Fruit fly (Drosophila melanogaster) whole organism, pupa: ENCODE results near the gene glec.

Experiments used
- CG10348 ChIP-seq: fragments of 200-800 bp; sonication (Bioruptor generic); IDR thresholded peaks from 2 replicates; pipeline ENCODE4 v1.3.6; 2022; ENCODE audit warnings: missing biosample characterization, missing genetic modification characterization
- CG12605 ChIP-seq: fragments of 200-800 bp; sonication (Bioruptor generic); IDR thresholded peaks from 2 replicates; pipeline ENCODE4 v1.3.6; 2022; ENCODE audit warnings: missing biosample characterization, missing genetic modification characterization
- CG13204 ChIP-seq: fragments of 200-800 bp; sonication (Bioruptor generic); optimal IDR thresholded peaks from 2 replicates; lab custom pipeline; 2018; ENCODE audit warnings: missing biosample characterization, mild to moderate bottlenecking, missing genetic modification characterization, moderate library complexity
- CG14655 ChIP-seq: fragments of 200-800 bp; sonication (Bioruptor generic); optimal IDR thresholded peaks from 3 replicates; lab custom pipeline; 2017; ENCODE audit warnings: mild to moderate bottlenecking, missing biosample characterization, missing genetic modification reagents, missing genetic modification characterization
- CG15710 ChIP-seq: fragments of 200-800 bp; sonication (Bioruptor generic); optimal IDR thresholded peaks from 2 replicates; lab custom pipeline; 2018; ENCODE audit warnings: missing biosample characterization, mild to moderate bottlenecking, missing genetic modification characterization, moderate library complexity
- CG17806 ChIP-seq: fragments of 200-800 bp; sonication (Bioruptor generic); optimal IDR thresholded peaks from 2 replicates; lab custom pipeline; 2018; ENCODE audit warnings: missing biosample characterization, mild to moderate bottlenecking, missing genetic modification characterization, moderate library complexity
- CG32121 ChIP-seq: fragments of 200-800 bp; sonication (Bioruptor generic); IDR thresholded peaks from 2 replicates; pipeline ENCODE4 v1.3.6; 2022; ENCODE audit warnings: missing biosample characterization, missing genetic modification characterization
- CG34367 ChIP-seq: fragments of 200-800 bp; sonication (Bioruptor generic); optimal IDR thresholded peaks from 2 replicates; lab custom pipeline; 2018; ENCODE audit warnings: missing biosample characterization, mild to moderate bottlenecking, missing genetic modification characterization
- CG4496 ChIP-seq: fragments of 200-800 bp; sonication (Bioruptor generic); IDR thresholded peaks from 3 replicates; pipeline ENCODE4 v1.3.6; 2022; ENCODE audit warnings: missing biosample characterization, missing genetic modification characterization
- CG8159 ChIP-seq: fragments of 200-800 bp; sonication (Bioruptor generic); optimal IDR thresholded peaks from 3 replicates; lab custom pipeline; 2018; ENCODE audit warnings: missing biosample characterization, mild to moderate bottlenecking, missing genetic modification characterization, moderate library complexity
- CG8301 ChIP-seq: fragments of 200-800 bp; sonication (Bioruptor generic); optimal IDR thresholded peaks from 2 replicates; lab custom pipeline; 2018; ENCODE audit warnings: missing biosample characterization, mild to moderate bottlenecking, missing genetic modification characterization
- CG9948 ChIP-seq: fragments of 200-800 bp; sonication (Bioruptor generic); optimal IDR thresholded peaks from 2 replicates; lab custom pipeline; 2018; ENCODE audit warnings: missing biosample characterization, mild to moderate bottlenecking, missing genetic modification characterization, moderate library complexity
- D1 ChIP-seq: fragments of 200-800 bp; sonication (Bioruptor generic); optimal IDR thresholded peaks from 2 replicates; lab custom pipeline; 2018; ENCODE audit warnings: missing biosample characterization, mild to moderate bottlenecking, missing genetic modification characterization, moderate library complexity
- EcR ChIP-seq: fragments of 200-800 bp; sonication (Bioruptor generic); optimal IDR thresholded peaks from 3 replicates; lab custom pipeline; 2019; ENCODE audit warnings: missing biosample characterization, missing genetic modification characterization, mild to moderate bottlenecking, moderate library complexity, missing genetic modification reagents
- Ets98B ChIP-seq: fragments of 200-800 bp; sonication (Bioruptor generic); IDR thresholded peaks from 2 replicates; pipeline ENCODE4 v1.3.6; 2022; ENCODE audit warnings: missing biosample characterization, missing genetic modification characterization
- Pif1A ChIP-seq: fragments of 200-800 bp; sonication (Bioruptor generic); optimal IDR thresholded peaks from 3 replicates; lab custom pipeline; 2016; ENCODE audit warnings: missing biosample characterization, missing genetic modification characterization
- Pif1B ChIP-seq: fragments of 200-800 bp; sonication (Bioruptor generic); optimal IDR thresholded peaks from 3 replicates; lab custom pipeline; 2016; ENCODE audit warnings: missing biosample characterization, missing genetic modification characterization
- Snoo ChIP-seq: fragments of 200-800 bp; sonication (Bioruptor generic); optimal IDR thresholded peaks from 3 replicates; lab custom pipeline; 2017; ENCODE audit warnings: missing biosample characterization, mild to moderate bottlenecking, missing genetic modification characterization, inconsistent platforms
- fd96Ca ChIP-seq: fragments of 200-800 bp; sonication (Bioruptor generic); IDR thresholded peaks from 3 replicates; pipeline ENCODE4 v1.3.6; 2022; ENCODE audit warnings: missing biosample characterization, missing genetic modification characterization
- gl ChIP-seq: fragments of 200-800 bp; sonication (Bioruptor generic); optimal IDR thresholded peaks from 2 replicates; lab custom pipeline; 2018; ENCODE audit warnings: missing biosample characterization, mild to moderate bottlenecking, missing genetic modification characterization
- rn ChIP-seq: fragments of 200-800 bp; sonication (Bioruptor generic); IDR thresholded peaks from 2 replicates; pipeline ENCODE4 v1.3.6; 2022; ENCODE audit warnings: missing biosample characterization, missing genetic modification characterization

glec gene

DNA sequence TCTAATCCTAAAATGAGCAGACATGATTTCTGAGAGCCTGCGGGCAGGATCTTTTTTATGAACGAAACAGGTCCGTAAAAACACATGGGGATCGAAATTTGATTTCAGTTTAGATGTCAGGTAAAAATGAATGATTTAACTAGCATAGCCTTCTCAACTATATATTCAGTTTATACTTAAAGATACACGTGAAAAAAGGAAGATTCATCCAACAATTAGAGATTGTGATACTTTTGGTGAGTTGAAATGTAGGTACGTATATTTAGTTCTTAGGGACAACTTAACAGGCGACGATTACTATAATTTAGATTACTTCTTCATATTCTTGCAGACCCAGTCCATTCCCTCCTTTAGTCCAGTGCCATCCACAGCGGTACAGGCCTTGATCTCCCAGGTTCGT lies 29.4 kb upstream of the glec start, which contains the start of gene CG17819:
Gene CG17819, minus strand, starts transcription at position 101 of the 400 bp plus-strand sequence.
- TF ChIP-seq CG4496 (GFP tag; lab: Robert Waterston, UW) (no peak), CG8159 (tag; lab: Kevin White, UChicago) (no peak), CG12605 (GFP tag; lab: Robert Waterston, UW) (no peak), Pif1A (no peak), CG34367 (tag; lab: Kevin White, UChicago) (no peak)

DNA sequence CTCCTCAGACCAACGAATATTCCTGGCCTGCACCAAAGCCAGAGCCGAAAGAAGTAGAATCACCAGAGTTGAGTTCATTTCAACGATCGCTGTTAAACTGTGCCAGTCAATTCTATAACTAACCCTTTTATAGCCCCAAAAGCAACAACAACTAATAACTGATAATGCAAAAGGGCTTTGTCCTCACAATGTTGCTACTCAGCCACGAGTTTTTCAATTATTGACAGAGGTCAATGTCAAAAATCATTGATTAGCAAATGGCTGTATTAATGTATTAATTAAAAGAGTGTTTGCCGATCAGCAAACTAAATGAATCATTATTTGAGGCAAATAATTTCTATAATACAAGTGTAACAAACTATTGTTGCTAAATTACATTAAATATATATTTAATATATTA lies 28.3 kb upstream of the glec start, which contains the start of gene fit:
Gene fit, minus strand, starts transcription at position 101 of the 400 bp plus-strand sequence.
- TF ChIP-seq CG32121 (no peak), CG8159 (tag; lab: Kevin White, UChicago) (no peak), CG10348 (GFP tag; lab: Robert Waterston, UW) (no peak), Ets98B (GFP tag; lab: Robert Waterston, UW) (no peak), CG15710 (tag; lab: Kevin White, UChicago) (no peak), CG17806 (no peak), Pif1B (no peak), CG12605 (GFP tag; lab: Robert Waterston, UW) (no peak), fd96Ca (GFP tag; lab: Robert Waterston, UW) (no peak), CG34367 (tag; lab: Kevin White, UChicago) (no peak), CG14655 (GFP tag; lab: Kevin White, UChicago) (no peak), CG13204 (GFP tag; lab: Kevin White, UChicago) (no peak), Snoo (tag; lab: Kevin White, UChicago) (no peak), CG8301 (tag; lab: Kevin White, UChicago) (no peak), CG4496 (GFP tag; lab: Robert Waterston, UW) (no peak), rn (GFP tag; lab: Robert Waterston, UW) (no peak), Pif1A (no peak), EcR (GFP tag; lab: Kevin White, UChicago) (no peak), CG9948 (tag; lab: Kevin White, UChicago) (no peak), gl (tag; lab: Kevin White, UChicago) (no peak)

DNA sequence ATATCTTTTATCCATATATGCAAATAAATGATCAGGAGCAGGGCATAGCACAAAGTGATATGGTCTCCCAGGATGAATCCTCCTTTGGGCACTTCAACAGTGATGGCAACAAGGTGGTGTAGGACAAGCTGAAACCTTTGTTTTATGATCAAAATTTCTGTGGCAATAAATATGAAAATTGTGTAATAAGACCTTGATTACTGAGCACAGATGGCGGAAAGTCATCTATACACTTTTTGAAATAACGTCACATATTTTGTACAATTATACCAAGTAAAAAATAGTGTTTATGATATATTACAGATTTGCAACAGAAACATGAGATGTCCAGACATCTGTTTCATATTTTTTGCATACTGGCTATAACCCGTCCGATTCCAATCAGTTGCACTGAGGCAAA lies 24.4 kb upstream of the glec start, which contains the start of gene CG31465:
Gene CG31465, plus strand, starts transcription at position 301 of the 400 bp plus-strand sequence.
- TF ChIP-seq EcR (GFP tag; lab: Kevin White, UChicago) = no peak
- TF ChIP-seq, all 21 proteins: peak for 0

DNA sequence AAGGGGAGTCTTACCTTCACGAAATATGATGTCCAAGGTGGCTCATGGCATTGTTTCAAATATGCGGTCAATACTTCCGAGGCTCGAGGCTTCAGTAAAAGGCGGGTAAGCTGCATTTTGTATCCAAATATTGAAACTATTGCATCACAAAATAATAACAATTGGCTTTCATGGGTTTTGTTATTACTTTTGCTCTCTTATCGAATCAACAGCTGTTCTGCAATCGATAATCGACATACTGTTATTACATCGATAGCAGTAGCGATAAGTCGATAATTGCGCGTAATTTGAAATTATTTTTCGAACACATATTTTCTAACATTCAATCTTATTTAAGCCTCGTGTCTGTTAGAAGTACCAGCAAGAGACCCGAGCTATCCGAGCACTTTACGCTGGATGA lies 22.4 kb upstream of the glec start, which contains the start of gene CG34148:
Gene CG34148, minus strand, starts transcription at position 214 of the 400 bp plus-strand sequence.
- TF ChIP-seq CG12605 (GFP tag; lab: Robert Waterston, UW) = no peak
- TF ChIP-seq CG32121 = no peak
- TF ChIP-seq CG14655 (GFP tag; lab: Kevin White, UChicago) = no peak
- no peak for TF ChIP-seq fd96Ca (GFP tag; lab: Robert Waterston, UW)
- TF ChIP-seq Snoo (tag; lab: Kevin White, UChicago) = no peak
- no peak for TF ChIP-seq rn (GFP tag; lab: Robert Waterston, UW)
- TF ChIP-seq Ets98B (GFP tag; lab: Robert Waterston, UW) = no peak
- no peak for TF ChIP-seq CG13204 (GFP tag; lab: Kevin White, UChicago)
- TF ChIP-seq D1 (tag; lab: Kevin White, UChicago) = no peak
- no peak for TF ChIP-seq CG9948 (tag; lab: Kevin White, UChicago)
- TF ChIP-seq CG4496 (GFP tag; lab: Robert Waterston, UW) = no peak
- no peak for TF ChIP-seq CG17806
- TF ChIP-seq Pif1A = no peak
- TF ChIP-seq CG8159 (tag; lab: Kevin White, UChicago) = no peak
- TF ChIP-seq CG15710 (tag; lab: Kevin White, UChicago) = no peak

DNA sequence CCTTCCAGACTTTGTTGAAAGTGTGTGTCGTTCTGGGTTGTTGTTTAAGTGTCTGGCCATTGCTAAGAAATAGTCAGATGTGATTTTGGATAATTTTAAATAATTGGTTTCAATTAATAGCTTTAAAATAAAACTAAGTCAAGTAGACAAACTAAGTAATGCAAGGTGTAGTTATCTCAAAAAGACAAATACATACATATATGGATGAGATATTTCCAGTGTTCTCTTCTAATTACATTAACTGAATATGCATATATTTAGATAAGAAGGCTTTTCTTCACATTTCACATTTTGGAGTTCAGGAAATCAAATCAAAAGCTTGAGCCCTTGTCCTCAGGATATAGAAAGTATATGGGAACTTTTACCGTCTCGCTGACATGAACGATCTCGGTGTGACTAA lies 21.6 kb upstream of the glec start, which contains the start of gene P5CDh2:
Gene P5CDh2, plus strand, starts transcription at position 301 of the 400 bp plus-strand sequence.
- TF ChIP-seq Pif1B (no peak), CG32121 (no peak), Snoo (tag; lab: Kevin White, UChicago) (no peak), CG17806 (no peak), D1 (tag; lab: Kevin White, UChicago) (no peak), rn (GFP tag; lab: Robert Waterston, UW) (no peak), CG12605 (GFP tag; lab: Robert Waterston, UW) (no peak), CG10348 (GFP tag; lab: Robert Waterston, UW) (no peak)

DNA sequence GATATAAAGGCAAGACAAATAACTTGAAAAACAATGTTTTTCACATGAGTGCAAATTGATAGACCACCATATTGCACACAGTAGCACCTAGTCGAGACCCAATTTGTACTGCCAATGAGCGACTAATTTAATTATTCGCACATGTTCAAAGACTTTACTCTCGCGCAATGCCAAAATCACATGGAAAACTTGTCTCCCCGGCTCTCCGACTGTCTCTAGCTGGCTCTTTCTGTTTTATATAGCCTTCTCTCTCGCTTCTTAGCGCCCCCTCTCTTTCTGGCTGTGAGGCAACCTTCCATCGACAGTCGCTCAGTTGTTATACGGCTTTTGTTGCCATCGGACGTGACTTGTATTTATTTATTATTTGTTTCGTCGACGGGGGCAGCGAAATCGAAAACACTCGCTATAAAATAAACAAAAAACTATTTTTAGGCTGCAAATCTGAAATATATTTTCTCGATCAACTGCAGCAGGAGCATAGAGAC lies 19.0 kb upstream of the glec start, which contains the start of gene CG6656:
Gene CG6656, plus strand, starts transcription at position 312 of the 485 bp plus-strand sequence.
- no peak for TF ChIP-seq CG14655 (GFP tag; lab: Kevin White, UChicago)
- TF ChIP-seq CG34367 (tag; lab: Kevin White, UChicago) = no peak
- TF ChIP-seq CG32121 = peak; percentile 67
- TF ChIP-seq CG12605 (GFP tag; lab: Robert Waterston, UW) = peak; percentile 74; the same call in 1 of the 2 replicates
- peak; percentile 86 for TF ChIP-seq EcR (GFP tag; lab: Kevin White, UChicago)
- peak; percentile 11 for TF ChIP-seq CG15710 (tag; lab: Kevin White, UChicago)
- TF ChIP-seq CG4496 (GFP tag; lab: Robert Waterston, UW) = peak; percentile 61; the same call in 2 of the 3 replicates
- peak; percentile 81; the same call in 1 of the 2 replicates for TF ChIP-seq Ets98B (GFP tag; lab: Robert Waterston, UW)
- TF ChIP-seq Pif1B = no peak
- peak; percentile 29 for TF ChIP-seq Pif1A
- no peak for TF ChIP-seq CG10348 (GFP tag; lab: Robert Waterston, UW)
- TF ChIP-seq fd96Ca (GFP tag; lab: Robert Waterston, UW) = peak; percentile 45; the same call in 1 of the 3 replicates
- no peak for TF ChIP-seq rn (GFP tag; lab: Robert Waterston, UW)
- peak; percentile 47 for TF ChIP-seq Snoo (tag; lab: Kevin White, UChicago)
- no peak for TF ChIP-seq CG9948 (tag; lab: Kevin White, UChicago)
- peak; percentile 26 for TF ChIP-seq CG13204 (GFP tag; lab: Kevin White, UChicago)
- no peak for TF ChIP-seq CG17806
- peak; percentile 28 for TF ChIP-seq CG8159 (tag; lab: Kevin White, UChicago)
- no peak for TF ChIP-seq gl (tag; lab: Kevin White, UChicago)
